Worm (Caenorhabditis elegans): ENCODE data around the gene ocr-4.

ocr-4 gene

ce11 chrIV:7319931-7320435, 12.6 kb downstream of the ocr-4 start:
- TF ChIP-seq F13H6.1 (tag; optimal IDR thresholded peaks at IDR 0.05) (peak; percentile 97), ztf-11 (tag; optimal IDR thresholded peaks at IDR 0.05) (no peak), ceh-16 (tag; optimal IDR thresholded peaks at IDR 0.05) (peak; percentile 59), crh-2 (tag; optimal IDR thresholded peaks at IDR 0.05) (peak; percentile 83), nhr-23 (tag; optimal IDR thresholded peaks at IDR 0.05) (no peak), ztf-1 (GFP tag; conservative IDR thresholded peaks at IDR 0.05) (no peak), unc-62 (GFP tag; optimal IDR thresholded peaks at IDR 0.05) (peak; percentile 60), sma-9 (GFP tag; optimal IDR thresholded peaks at IDR 0.05) (peak; percentile 89), sma-9 (tag; optimal IDR thresholded peaks at IDR 0.05) (no peak), unc-55 (GFP tag; optimal IDR thresholded peaks at IDR 0.05) (peak; percentile 62), skn-1 (tag; optimal IDR thresholded peaks at IDR 0.05) (no peak), Y55F3AM.14 (GFP tag; optimal IDR thresholded peaks at IDR 0.05) (peak; percentile 67), lsy-2 (tag; optimal IDR thresholded peaks at IDR 0.05) (peak; percentile 21 to 82), unc-39 (tag; optimal IDR thresholded peaks at IDR 0.05) (no peak), zag-1 (tag; optimal IDR thresholded peaks at IDR 0.05) (peak; percentile 38), nhr-12 (tag; optimal IDR thresholded peaks at IDR 0.05) (no peak), nhr-77 (tag; optimal IDR thresholded peaks at IDR 0.05) (peak; percentile 4), dmd-4 (tag; optimal IDR thresholded peaks at IDR 0.05) (no peak), peb-1 (tag; optimal IDR thresholded peaks at IDR 0.05) (no peak), ama-1 (optimal IDR thresholded peaks at IDR 0.05) (no peak), lin-11 (tag; optimal IDR thresholded peaks at IDR 0.05) (peak; percentile 2), snpc-4 (tag; optimal IDR thresholded peaks at IDR 0.05) (peak; percentile 31), C34F6.9 (tag; optimal IDR thresholded peaks at IDR 0.05) (peak; percentile 91), elt-3 (tag; optimal IDR thresholded peaks at IDR 0.05) (no peak), fos-1 (tag; optimal IDR thresholded peaks at IDR 0.05) (peak; percentile 95), ceh-82 (tag; optimal IDR thresholded peaks at IDR 0.05) (no peak), nhr-10 (tag; optimal IDR thresholded peaks at IDR 0.05) (no peak), mab-5 (tag; optimal IDR thresholded peaks at IDR 0.05) (peak; percentile 84), alr-1 (tag; optimal IDR thresholded peaks at IDR 0.05) (no peak), aly-2 (tag; optimal IDR thresholded peaks at IDR 0.05) (no peak), elt-1 (tag; optimal IDR thresholded peaks at IDR 0.05) (no peak), sem-4 (tag; optimal IDR thresholded peaks at IDR 0.05) (peak; percentile 79), nhr-25 (tag; optimal IDR thresholded peaks at IDR 0.05) (no peak), ZK546.5 (tag; optimal IDR thresholded peaks at IDR 0.05) (peak; percentile 21), nhr-237 (tag; optimal IDR thresholded peaks at IDR 0.05) (no peak), lin-13 (GFP tag; optimal IDR thresholded peaks at IDR 0.05) (peak; percentile 71), ztf-4 (tag; optimal IDR thresholded peaks at IDR 0.05) (peak; percentile 62), nhr-129 (tag; optimal IDR thresholded peaks at IDR 0.05) (peak; percentile 75), nhr-21 (tag; optimal IDR thresholded peaks at IDR 0.05) (peak; percentile 78), mbf-1 (tag; optimal IDR thresholded peaks at IDR 0.05) (no peak), blmp-1 (tag; optimal IDR thresholded peaks at IDR 0.05; ENCODE audit: insufficient read depth) (peak; percentile 28), sma-3 (GFP tag; optimal IDR thresholded peaks at IDR 0.05) (peak; percentile 82), nhr-11 (tag; optimal IDR thresholded peaks at IDR 0.05) (no peak), gmeb-1 (tag; optimal IDR thresholded peaks at IDR 0.05) (peak; percentile 57), R02D3.7 (tag; optimal IDR thresholded peaks at IDR 0.05) (no peak), mdl-1 (tag; optimal IDR thresholded peaks at IDR 0.05) (peak; percentile 89 to 93), egl-27 (tag; optimal IDR thresholded peaks at IDR 0.05) (peak; percentile 85), lin-39 (tag; optimal IDR thresholded peaks at IDR 0.05) (no peak), nhr-6 (tag; optimal IDR thresholded peaks at IDR 0.05) (peak; percentile 53)

All from whole organism, L2 larva.